Comparison of ENCODE assay signal across 5 fruit fly cellular contexts in the genomic region with DNA sequence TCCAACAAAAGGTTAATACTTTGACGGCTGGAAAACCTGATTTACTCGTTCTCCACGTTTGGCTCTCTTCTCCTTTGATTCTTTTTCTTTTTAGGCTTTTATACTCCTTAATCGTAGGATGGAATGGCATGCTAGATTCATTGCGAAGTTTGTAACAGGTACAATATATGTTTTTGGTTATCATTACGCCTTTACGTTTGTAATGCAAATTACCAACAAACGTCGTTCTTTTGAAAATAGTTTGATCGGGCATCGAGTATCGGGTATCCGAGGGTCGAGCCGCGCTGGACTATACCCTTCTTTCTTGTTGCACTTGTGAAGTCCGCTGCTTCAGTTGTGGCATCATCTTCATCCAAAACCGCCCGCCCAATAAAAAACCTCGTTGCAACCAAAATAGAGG.
TF ChIP-seq lines count a peak whose summit lies in the region.

No protein-coding gene starts in this region.

- TF ChIP-seq CTCF in whole organism, embryonic (GFP tag; optimal IDR thresholded peaks at IDR 0.05; lab: Kevin White, UChicago), result no peak

TF ChIP-seq in whole organism, 6 proteins besides CTCF, POLR2A, EP300 and RAD21:
- TF ChIP-seq usp (GFP tag; optimal IDR thresholded peaks at IDR 0.05; lab: Kevin White, UChicago), result no peak
- no peak for TF ChIP-seq EcR (GFP tag; optimal IDR thresholded peaks at IDR 0.05; lab: Kevin White, UChicago)
- no peak for TF ChIP-seq CG8478 (optimal IDR thresholded peaks at IDR 0.05; lab: Kevin White, UChicago)
- TF ChIP-seq pan (optimal IDR thresholded peaks at IDR 0.05; lab: Kevin White, UChicago), result peak; percentile 77
TF ChIP-seq in whole organism: peak in this region for 1.

TF ChIP-seq in whole organism, embryonic, 481 proteins besides CTCF, POLR2A, EP300 and RAD21 (continues in another document):
- TF ChIP-seq CG17328 (GFP tag; IDR thresholded peaks at IDR 0.05; lab: Robert Waterston, UW), result peak; percentile 31; the same call in 1 of the 2 replicates
- no peak for TF ChIP-seq Dip2 (GFP tag; IDR thresholded peaks at IDR 0.05; lab: Robert Waterston, UW)
- TF ChIP-seq CG7839 (tag; optimal IDR thresholded peaks at IDR 0.05; lab: Kevin White, UChicago), result peak; percentile 0
- peak; percentile 3 for TF ChIP-seq CG14710 (tag; optimal IDR thresholded peaks at IDR 0.05; lab: Kevin White, UChicago)
- TF ChIP-seq gsb-n (tag; optimal IDR thresholded peaks at IDR 0.05; lab: Kevin White, UChicago), result peak; percentile 3
- TF ChIP-seq CG16779 (GFP tag; IDR thresholded peaks at IDR 0.05; lab: Robert Waterston, UW), result no peak
- 0 out of 3 replicates have a peak, but pooled peaks have one; percentile 47 for TF ChIP-seq zfh1 (GFP tag; IDR thresholded peaks at IDR 0.05; lab: Robert Waterston, UW)
- TF ChIP-seq Awh (GFP tag; IDR thresholded peaks at IDR 0.05; lab: Robert Waterston, UW), result 0 out of 2 replicates have a peak, but pooled peaks have one; percentile 15
- peak; percentile 1 for TF ChIP-seq CG8388 (GFP tag; optimal IDR thresholded peaks at IDR 0.05; lab: Kevin White, UChicago)
- TF ChIP-seq Myb (GFP tag; optimal IDR thresholded peaks at IDR 0.05; lab: Kevin White, UChicago), result no peak
- no peak for TF ChIP-seq ind (GFP tag; optimal IDR thresholded peaks at IDR 0.05; lab: Kevin White, UChicago)
- TF ChIP-seq pan (optimal IDR thresholded peaks at IDR 0.05; lab: Kevin White, UChicago), result no peak
- peak in 1 of 2 experiments; percentile 15 for TF ChIP-seq pan (GFP tag; optimal IDR thresholded peaks at IDR 0.05 in 1 of 2, IDR thresholded peaks at IDR 0.05 in 1 of 2)
- TF ChIP-seq CG13287 (GFP tag; IDR thresholded peaks at IDR 0.05; lab: Robert Waterston, UW; ENCODE audit: partially characterized antibody), result no peak
- TF ChIP-seq row (GFP tag; IDR thresholded peaks at IDR 0.05; lab: Robert Waterston, UW), result peak; percentile 41; the same call in 2 of the 3 replicates
- no peak for TF ChIP-seq zen2 (GFP tag; IDR thresholded peaks at IDR 0.05; lab: Robert Waterston, UW; ENCODE audit: partially characterized antibody)
- TF ChIP-seq nom (GFP tag; optimal IDR thresholded peaks at IDR 0.05; lab: Kevin White, UChicago), result peak; percentile 68
- TF ChIP-seq Sox102F (GFP tag; optimal IDR thresholded peaks at IDR 0.05; lab: Kevin White, UChicago), result peak; percentile 33
- peak; percentile 2 for TF ChIP-seq CG2678 (tag; optimal IDR thresholded peaks at IDR 0.05; lab: Kevin White, UChicago)

TF ChIP-seq in whole organism, prepupa, 60 proteins besides CTCF, POLR2A, EP300 and RAD21 (continues in another document):
- TF ChIP-seq CG6854 (GFP tag; optimal IDR thresholded peaks at IDR 0.05; lab: Kevin White, UChicago) (peak; percentile 47), CG15336 (GFP tag; IDR thresholded peaks at IDR 0.05; lab: Robert Waterston, UW) (peak; percentile 85), CG11762 (GFP tag; optimal IDR thresholded peaks at IDR 0.05; lab: Kevin White, UChicago; ENCODE audit: insufficient read depth) (peak; percentile 78), dsx (GFP tag; optimal IDR thresholded peaks at IDR 0.05; lab: Kevin White, UChicago; ENCODE audit: poor library complexity, severe bottlenecking) (peak; percentile 86), Lpt (GFP tag; optimal IDR thresholded peaks at IDR 0.05; lab: Kevin White, UChicago) (peak; percentile 81), ss (GFP tag; optimal IDR thresholded peaks at IDR 0.05; lab: Kevin White, UChicago) (peak; percentile 70 to 86), CG9139 (GFP tag; optimal IDR thresholded peaks at IDR 0.05; lab: Kevin White, UChicago) (peak; percentile 52), OdsH (GFP tag; optimal IDR thresholded peaks at IDR 0.05; lab: Kevin White, UChicago) (peak; percentile 88), net (GFP tag; optimal IDR thresholded peaks at IDR 0.05; lab: Kevin White, UChicago) (peak; percentile 84), spab (GFP tag; optimal IDR thresholded peaks at IDR 0.05; lab: Kevin White, UChicago) (peak; percentile 81), acj6 (GFP tag; optimal IDR thresholded peaks at IDR 0.05; lab: Kevin White, UChicago) (peak; percentile 84), CG10669 (GFP tag; optimal IDR thresholded peaks at IDR 0.05; lab: Kevin White, UChicago) (peak; percentile 90), eg (GFP tag; IDR thresholded peaks at IDR 0.05; lab: Robert Waterston, UW) (peak; percentile 88), Eip93F (GFP tag; optimal IDR thresholded peaks at IDR 0.05; lab: Kevin White, UChicago) (peak; percentile 67), CG16779 (tag; optimal IDR thresholded peaks at IDR 0.05; lab: Kevin White, UChicago) (peak; percentile 56), CG7368 (GFP tag; optimal IDR thresholded peaks at IDR 0.05; lab: Kevin White, UChicago) (peak; percentile 92), Sox14 (GFP tag; optimal IDR thresholded peaks at IDR 0.05; lab: Kevin White, UChicago) (peak; percentile 90), CG31627 (GFP tag; optimal IDR thresholded peaks at IDR 0.05; lab: Kevin White, UChicago) (peak; percentile 89), CG10631 (GFP tag; optimal IDR thresholded peaks at IDR 0.05; lab: Kevin White, UChicago) (peak; percentile 87), Ets21C (GFP tag; optimal IDR thresholded peaks at IDR 0.05; lab: Kevin White, UChicago) (peak; percentile 81)

TF ChIP-seq in whole organism, pupa, 21 proteins besides CTCF, POLR2A, EP300 and RAD21:
- peak; percentile 88 for TF ChIP-seq CG8301 (tag; optimal IDR thresholded peaks at IDR 0.05; lab: Kevin White, UChicago)
- TF ChIP-seq Snoo (tag; optimal IDR thresholded peaks at IDR 0.05; lab: Kevin White, UChicago), result peak; percentile 82
- peak; percentile 91 for TF ChIP-seq CG14655 (GFP tag; optimal IDR thresholded peaks at IDR 0.05; lab: Kevin White, UChicago)
- peak; percentile 85 for TF ChIP-seq Ets98B (GFP tag; IDR thresholded peaks at IDR 0.05; lab: Robert Waterston, UW)
- TF ChIP-seq fd96Ca (GFP tag; IDR thresholded peaks at IDR 0.05; lab: Robert Waterston, UW), result peak; percentile 93
- peak; percentile 80 for TF ChIP-seq gl (tag; optimal IDR thresholded peaks at IDR 0.05; lab: Kevin White, UChicago)
- peak; percentile 31 for TF ChIP-seq EcR (GFP tag; optimal IDR thresholded peaks at IDR 0.05; lab: Kevin White, UChicago)
- peak; percentile 88 for TF ChIP-seq CG4496 (GFP tag; IDR thresholded peaks at IDR 0.05; lab: Robert Waterston, UW)
- peak; percentile 68 for TF ChIP-seq D1 (tag; optimal IDR thresholded peaks at IDR 0.05; lab: Kevin White, UChicago)
- TF ChIP-seq rn (GFP tag; IDR thresholded peaks at IDR 0.05; lab: Robert Waterston, UW), result peak; percentile 44; the same call in 1 of the 2 replicates
- peak; percentile 88 for TF ChIP-seq CG17806 (tag; optimal IDR thresholded peaks at IDR 0.05; lab: Kevin White, UChicago)
- TF ChIP-seq Pif1A (GFP tag; optimal IDR thresholded peaks at IDR 0.05; lab: Kevin White, UChicago), result peak; percentile 89
- TF ChIP-seq Pif1B (GFP tag; optimal IDR thresholded peaks at IDR 0.05; lab: Kevin White, UChicago), result peak; percentile 92
- peak; percentile 91 for TF ChIP-seq CG8159 (tag; optimal IDR thresholded peaks at IDR 0.05; lab: Kevin White, UChicago)
- TF ChIP-seq CG12605 (GFP tag; IDR thresholded peaks at IDR 0.05; lab: Robert Waterston, UW), result peak; percentile 76
- TF ChIP-seq CG34367 (tag; optimal IDR thresholded peaks at IDR 0.05; lab: Kevin White, UChicago), result peak; percentile 91
- TF ChIP-seq CG9948 (tag; optimal IDR thresholded peaks at IDR 0.05; lab: Kevin White, UChicago), result peak; percentile 85
- peak; percentile 52 for TF ChIP-seq CG13204 (GFP tag; optimal IDR thresholded peaks at IDR 0.05; lab: Kevin White, UChicago)
- TF ChIP-seq CG15710 (tag; optimal IDR thresholded peaks at IDR 0.05; lab: Kevin White, UChicago), result peak; percentile 88
- peak; percentile 72 for TF ChIP-seq CG32121 (GFP tag; IDR thresholded peaks at IDR 0.05; lab: Robert Waterston, UW)
- no peak for TF ChIP-seq CG10348 (GFP tag; IDR thresholded peaks at IDR 0.05; lab: Robert Waterston, UW)

TF ChIP-seq in whole organism, wandering third instar larva, 38 proteins besides CTCF, POLR2A, EP300 and RAD21 (continues in another document):
- TF ChIP-seq Jra (GFP tag; optimal IDR thresholded peaks at IDR 0.05; lab: Kevin White, UChicago), result no peak
- peak; percentile 77 for TF ChIP-seq HLH106 (tag; optimal IDR thresholded peaks at IDR 0.05; lab: Kevin White, UChicago)
- peak; percentile 82 for TF ChIP-seq Hnf4 (GFP tag; optimal IDR thresholded peaks at IDR 0.05; lab: Kevin White, UChicago)
- no peak for TF ChIP-seq Hr83 (GFP tag; optimal IDR thresholded peaks at IDR 0.05; lab: Kevin White, UChicago; ENCODE audit: poor library complexity, severe bottlenecking)
- TF ChIP-seq sv (GFP tag; optimal IDR thresholded peaks at IDR 0.05; lab: Kevin White, UChicago), result no peak
- no peak for TF ChIP-seq GATAd (GFP tag; optimal IDR thresholded peaks at IDR 0.05; lab: Kevin White, UChicago)
- TF ChIP-seq tai (GFP tag; optimal IDR thresholded peaks at IDR 0.05; lab: Kevin White, UChicago), result no peak
- TF ChIP-seq brk (GFP tag; optimal IDR thresholded peaks at IDR 0.05; lab: Kevin White, UChicago), result no peak
- TF ChIP-seq Vsx2 (GFP tag; optimal IDR thresholded peaks at IDR 0.05; lab: Kevin White, UChicago; ENCODE audit: partially characterized antibody), result no peak
- TF ChIP-seq OdsH (GFP tag; optimal IDR thresholded peaks at IDR 0.05; lab: Kevin White, UChicago), result peak; percentile 85
- peak; percentile 76 for TF ChIP-seq sage (GFP tag; optimal IDR thresholded peaks at IDR 0.05; lab: Kevin White, UChicago)
- peak; percentile 75 for TF ChIP-seq CG32264 (GFP tag; optimal IDR thresholded peaks at IDR 0.05; lab: Kevin White, UChicago)
- no peak for TF ChIP-seq CrebA (GFP tag; optimal IDR thresholded peaks at IDR 0.05; lab: Kevin White, UChicago; ENCODE audit: borderline replicate concordance)
- no peak for TF ChIP-seq usp (GFP tag; optimal IDR thresholded peaks at IDR 0.05; lab: Kevin White, UChicago)
- peak; percentile 26 for TF ChIP-seq Dif (GFP tag; optimal IDR thresholded peaks at IDR 0.05; lab: Kevin White, UChicago; ENCODE audit: partially characterized antibody)
- no peak for TF ChIP-seq Mio (GFP tag; optimal IDR thresholded peaks at IDR 0.05; lab: Kevin White, UChicago)
- peak; percentile 76 for TF ChIP-seq dmrt93B (GFP tag; optimal IDR thresholded peaks at IDR 0.05; lab: Kevin White, UChicago)
- no peak for TF ChIP-seq Myc (optimal IDR thresholded peaks at IDR 0.05; lab: Kevin White, UChicago)
- TF ChIP-seq psq (GFP tag; optimal IDR thresholded peaks at IDR 0.05; lab: Kevin White, UChicago), result peak; percentile 70
- TF ChIP-seq br (GFP tag; optimal IDR thresholded peaks at IDR 0.05; lab: Kevin White, UChicago), result peak; percentile 87
- TF ChIP-seq pan (optimal IDR thresholded peaks at IDR 0.05; lab: Kevin White, UChicago), result peak; percentile 37
- no peak for TF ChIP-seq dl (GFP tag; optimal IDR thresholded peaks at IDR 0.05; lab: Kevin White, UChicago; ENCODE audit: insufficient read depth in 1 of 2, partially characterized antibody in 2 of 2)
- peak; percentile 86 for TF ChIP-seq woc (GFP tag; optimal IDR thresholded peaks at IDR 0.05; lab: Kevin White, UChicago)
- peak; percentile 90 for TF ChIP-seq h (GFP tag; optimal IDR thresholded peaks at IDR 0.05; lab: Kevin White, UChicago)
- TF ChIP-seq Dfd (GFP tag; optimal IDR thresholded peaks at IDR 0.05; lab: Kevin White, UChicago), result no peak
- no peak for TF ChIP-seq Hr78 (GFP tag; optimal IDR thresholded peaks at IDR 0.05; lab: Kevin White, UChicago)
